Worm (Caenorhabditis elegans): ENCODE measurements around the gene K09C6.10.

- no peak for TF ChIP-seq efl-3 (GFP tag; optimal IDR thresholded peaks at IDR 0.05)
- no peak for TF ChIP-seq nhr-76 (tag; optimal IDR thresholded peaks at IDR 0.05)
- no peak for TF ChIP-seq pqm-1 (tag; optimal IDR thresholded peaks at IDR 0.05)
- TF ChIP-seq pag-3 (tag; optimal IDR thresholded peaks at IDR 0.05; ENCODE audit: borderline replicate concordance, insufficient read depth), result no peak
Observed at ce11 chrV:866729-867128, 27.5 kb downstream of the K09C6.10 start, which contains the start of gene T02B11.3.

Data from whole organism, L1 larva.